Worm (Caenorhabditis elegans): ENCODE measurements around the gene ttr-13.

DNA sequence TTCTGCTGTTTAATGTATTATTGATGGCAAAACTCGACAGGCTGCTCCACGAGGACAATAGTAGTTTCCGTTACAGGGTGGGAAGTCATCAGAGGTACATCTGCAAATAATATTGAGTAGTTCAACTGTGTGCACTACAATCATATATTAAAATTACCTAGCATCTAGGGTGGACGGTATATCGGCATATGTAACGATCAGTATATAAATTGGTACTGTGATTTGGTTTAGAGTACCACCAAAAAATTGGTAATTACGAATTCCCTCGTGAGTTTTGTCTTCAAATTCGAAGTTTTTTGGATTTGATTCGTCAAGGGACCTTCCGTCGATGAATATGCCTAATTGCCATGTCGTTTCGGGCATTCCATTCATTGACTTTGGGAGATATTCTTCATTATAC, at the start of gene ttr-13:
- TF ChIP-seq rnt-1 (tag; optimal IDR thresholded peaks at IDR 0.05) = no peak
- TF ChIP-seq ama-1 (optimal IDR thresholded peaks at IDR 0.05) = no peak
